Fruit fly (Drosophila melanogaster) whole organism, prepupa: ENCODE measurements around the gene Hs2st.

ENCODE experiments used
- CG10631 ChIP-seq: fragments of 200-800 bp; sonication (Bioruptor generic); optimal IDR thresholded peaks from 2 replicates; lab custom pipeline; 2016; ENCODE audit warnings: missing biosample characterization, missing genetic modification characterization
- CG10669 ChIP-seq: fragments of 200-800 bp; sonication (Bioruptor generic); optimal IDR thresholded peaks from 3 replicates; lab custom pipeline; 2018; ENCODE audit warnings: missing biosample characterization, mild to moderate bottlenecking, missing genetic modification characterization, moderate library complexity
- CG11294 ChIP-seq: fragments of 200-800 bp; sonication (Bioruptor generic); IDR thresholded peaks from 2 replicates; pipeline ENCODE4 v1.3.6; 2022; ENCODE audit warnings: missing biosample characterization, missing genetic modification characterization
- CG11762 ChIP-seq: fragments of 200-800 bp; sonication (Bioruptor generic); optimal IDR thresholded peaks from 3 replicates; lab custom pipeline; 2016; ENCODE audit warnings: missing biosample characterization, missing genetic modification characterization; ENCODE audit not compliant: insufficient read depth
- CG15336 ChIP-seq: fragments of 200-800 bp; sonication (Bioruptor generic); IDR thresholded peaks from 2 replicates; pipeline ENCODE4 v1.3.6; 2022; ENCODE audit warnings: missing biosample characterization, missing genetic modification characterization
- CG16779 ChIP-seq: fragments of 200-800 bp; sonication (Bioruptor generic); optimal IDR thresholded peaks from 3 replicates; lab custom pipeline; 2017; ENCODE audit warnings: missing biosample characterization, mild to moderate bottlenecking, missing genetic modification characterization
- CG31627 ChIP-seq: fragments of 200-800 bp; sonication (Bioruptor generic); optimal IDR thresholded peaks from 3 replicates; lab custom pipeline; 2016; ENCODE audit warnings: missing biosample characterization, missing genetic modification characterization
- CG32006 ChIP-seq: fragments of 200-800 bp; sonication (Bioruptor generic); optimal IDR thresholded peaks from 3 replicates; lab custom pipeline; 2017; ENCODE audit warnings: missing biosample characterization, mild to moderate bottlenecking, missing genetic modification characterization
- CG34406 ChIP-seq: fragments of 200-800 bp; sonication (Bioruptor generic); optimal IDR thresholded peaks from 3 replicates; lab custom pipeline; 2016; ENCODE audit warnings: missing biosample characterization, missing genetic modification characterization
- CG3919 ChIP-seq: fragments of 200-800 bp; sonication (Bioruptor generic); optimal IDR thresholded peaks from 3 replicates; lab custom pipeline; 2016; ENCODE audit warnings: missing biosample characterization, missing genetic modification characterization
- CG4318 ChIP-seq: fragments of 200-800 bp; sonication (Bioruptor generic); optimal IDR thresholded peaks from 3 replicates; lab custom pipeline; 2017; ENCODE audit warnings: missing biosample characterization, mild to moderate bottlenecking, missing genetic modification characterization
- CG6163 ChIP-seq: fragments of 200-800 bp; sonication (Bioruptor generic); IDR thresholded peaks from 3 replicates; pipeline ENCODE4 v1.3.6; 2022; ENCODE audit warnings: missing biosample characterization, missing genetic modification characterization
- CG6276 ChIP-seq: fragments of 200-800 bp; sonication (Bioruptor generic); optimal IDR thresholded peaks from 2 replicates; lab custom pipeline; 2017; ENCODE audit warnings: missing biosample characterization, mild to moderate bottlenecking, missing genetic modification characterization
- CG6808 ChIP-seq: fragments of 200-800 bp; sonication (Bioruptor generic); optimal IDR thresholded peaks from 3 replicates; lab custom pipeline; 2017; ENCODE audit warnings: missing biosample characterization, missing genetic modification characterization, mild to moderate bottlenecking, moderate library complexity, missing genetic modification reagents
- CG6854 ChIP-seq: fragments of 200-800 bp; sonication (Bioruptor generic); optimal IDR thresholded peaks from 2 replicates; lab custom pipeline; 2017; ENCODE audit warnings: missing biosample characterization, mild to moderate bottlenecking, missing genetic modification characterization
- CG7368 ChIP-seq: fragments of 200-800 bp; sonication (Bioruptor generic); optimal IDR thresholded peaks from 3 replicates; lab custom pipeline; 2016; ENCODE audit warnings: missing biosample characterization, missing genetic modification characterization
- CG8119 ChIP-seq: fragments of 200-800 bp; sonication (Bioruptor generic); IDR thresholded peaks from 3 replicates; pipeline ENCODE4 v1.3.6; 2022; ENCODE audit warnings: missing biosample characterization, missing genetic modification characterization
- CG9139 ChIP-seq: fragments of 200-800 bp; sonication (Bioruptor generic); optimal IDR thresholded peaks from 3 replicates; lab custom pipeline; 2017; ENCODE audit warnings: missing biosample characterization, mild to moderate bottlenecking, missing genetic modification characterization
- Eip75B ChIP-seq: fragments of 200-800 bp; sonication (Bioruptor generic); optimal IDR thresholded peaks from 3 replicates; lab custom pipeline; 2016; ENCODE audit warnings: missing biosample characterization, missing genetic modification characterization
- Eip78C ChIP-seq: fragments of 200-800 bp; sonication (Bioruptor generic); peaks from one replicate; lab custom pipeline; 2016; ENCODE audit warnings: missing biosample characterization, missing genetic modification characterization
- Ets21C ChIP-seq: fragments of 200-800 bp; sonication (Bioruptor generic); optimal IDR thresholded peaks from 3 replicates; lab custom pipeline; 2016; ENCODE audit warnings: missing biosample characterization, missing genetic modification characterization
- Ets96B ChIP-seq: fragments of 200-800 bp; optimal IDR thresholded peaks from 2 replicates; lab custom pipeline; 2019; ENCODE audit warnings: missing biosample characterization, mild to moderate bottlenecking, missing genetic modification characterization, moderate library complexity
- Gug ChIP-seq: fragments of 200-800 bp; sonication (Bioruptor generic); IDR thresholded peaks from 2 replicates; pipeline ENCODE4 v1.3.6; 2022; ENCODE audit warnings: missing biosample characterization, missing genetic modification characterization
- Hr38 ChIP-seq: sonication (Bioruptor generic); optimal IDR thresholded peaks from 2 replicates; lab custom pipeline; 2016; ENCODE audit warnings: missing biosample characterization, missing genetic modification characterization
- Hr39 ChIP-seq: fragments of 200-800 bp; sonication (Bioruptor generic); optimal IDR thresholded peaks from 2 replicates; lab custom pipeline; 2016; ENCODE audit warnings: missing biosample characterization, missing genetic modification characterization
- Hr4 ChIP-seq: fragments of 200-800 bp; sonication (Bioruptor generic); optimal IDR thresholded peaks from 3 replicates; lab custom pipeline; 2016; ENCODE audit warnings: missing biosample characterization, missing genetic modification characterization
- Lpt ChIP-seq: fragments of 200-800 bp; sonication (Bioruptor generic); optimal IDR thresholded peaks from 3 replicates; lab custom pipeline; 2016; ENCODE audit warnings: missing biosample characterization, missing genetic modification characterization
- OdsH ChIP-seq: fragments of 200-800 bp; sonication (Bioruptor generic); optimal IDR thresholded peaks from 3 replicates; lab custom pipeline; 2016; ENCODE audit warnings: missing biosample characterization, missing genetic modification characterization
- Sox102F ChIP-seq: fragments of 200-800 bp; sonication (Bioruptor generic); optimal IDR thresholded peaks from 2 replicates; lab custom pipeline; 2016; ENCODE audit warnings: missing biosample characterization, mild to moderate bottlenecking, missing genetic modification characterization
- Sox14 ChIP-seq: fragments of 200-800 bp; sonication (Bioruptor generic); optimal IDR thresholded peaks from 3 replicates; lab custom pipeline; 2016; ENCODE audit warnings: missing biosample characterization, missing genetic modification characterization
- Sox15 ChIP-seq: fragments of 200-800 bp; sonication (Bioruptor generic); optimal IDR thresholded peaks from 3 replicates; lab custom pipeline; 2016; ENCODE audit warnings: missing biosample characterization, missing genetic modification characterization
- achi ChIP-seq: fragments of 200-800 bp; sonication (Bioruptor generic); optimal IDR thresholded peaks from 3 replicates; lab custom pipeline; 2016; ENCODE audit warnings: missing biosample characterization, missing genetic modification characterization
- acj6 ChIP-seq: fragments of 200-800 bp; sonication (Bioruptor generic); optimal IDR thresholded peaks from 3 replicates; lab custom pipeline; 2016; ENCODE audit warnings: missing biosample characterization, missing genetic modification characterization
- cyc ChIP-seq: fragments of 200-800 bp; sonication (Bioruptor generic); optimal IDR thresholded peaks from 3 replicates; lab custom pipeline; 2016; ENCODE audit warnings: missing biosample characterization, missing genetic modification characterization
- dac ChIP-seq: fragments of 200-800 bp; sonication (Bioruptor generic); optimal IDR thresholded peaks from 2 replicates; lab custom pipeline; 2017; ENCODE audit warnings: missing biosample characterization, mild to moderate bottlenecking, missing genetic modification characterization
- eg ChIP-seq: fragments of 200-800 bp; sonication (Bioruptor generic); IDR thresholded peaks from 3 replicates; pipeline ENCODE4 v1.3.6; 2022; ENCODE audit warnings: missing biosample characterization, missing genetic modification characterization
- esn ChIP-seq: fragments of 200-800 bp; sonication (Bioruptor generic); optimal IDR thresholded peaks from 2 replicates; lab custom pipeline; 2016; ENCODE audit warnings: missing biosample characterization, mild to moderate bottlenecking, missing genetic modification characterization, moderate library complexity
- fd59A ChIP-seq: fragments of 200-800 bp; sonication (Bioruptor generic); optimal IDR thresholded peaks from 2 replicates; lab custom pipeline; 2017; ENCODE audit warnings: missing biosample characterization, mild to moderate bottlenecking, missing genetic modification characterization, missing genetic modification reagents
- fkh ChIP-seq: fragments of 200-800 bp; sonication (Bioruptor generic); optimal IDR thresholded peaks from 3 replicates; lab custom pipeline; 2017; ENCODE audit warnings: missing biosample characterization, mild to moderate bottlenecking, missing genetic modification characterization, moderate library complexity
- lz ChIP-seq: fragments of 200-800 bp; sonication (Bioruptor generic); optimal IDR thresholded peaks from 3 replicates; lab custom pipeline; 2016; ENCODE audit warnings: missing biosample characterization, missing genetic modification characterization
- pdm3 ChIP-seq: fragments of 200-800 bp; sonication (Bioruptor generic); optimal IDR thresholded peaks from 3 replicates; lab custom pipeline; 2016; ENCODE audit warnings: missing biosample characterization, missing genetic modification characterization
- spab ChIP-seq: fragments of 200-800 bp; sonication (Bioruptor generic); optimal IDR thresholded peaks from 2 replicates; lab custom pipeline; 2017; ENCODE audit warnings: missing biosample characterization, mild to moderate bottlenecking, missing genetic modification characterization, missing genetic modification reagents
- ss ChIP-seq, 2 experiments: fragments of 200-800 bp; sonication (Bioruptor generic); optimal IDR thresholded peaks; 2 replicates in 1 of 2; 3 replicates in 1 of 2; lab custom pipeline; 2017 to 2018; ENCODE audit warnings: mild to moderate bottlenecking in 2 of 2, missing biosample characterization in 2 of 2, missing genetic modification characterization in 2 of 2, moderate library complexity in 1 of 2
- topi ChIP-seq: fragments of 200-800 bp; sonication (Bioruptor generic); optimal IDR thresholded peaks from 3 replicates; lab custom pipeline; 2016; ENCODE audit warnings: missing biosample characterization, missing genetic modification characterization

Hs2st gene

DNA sequence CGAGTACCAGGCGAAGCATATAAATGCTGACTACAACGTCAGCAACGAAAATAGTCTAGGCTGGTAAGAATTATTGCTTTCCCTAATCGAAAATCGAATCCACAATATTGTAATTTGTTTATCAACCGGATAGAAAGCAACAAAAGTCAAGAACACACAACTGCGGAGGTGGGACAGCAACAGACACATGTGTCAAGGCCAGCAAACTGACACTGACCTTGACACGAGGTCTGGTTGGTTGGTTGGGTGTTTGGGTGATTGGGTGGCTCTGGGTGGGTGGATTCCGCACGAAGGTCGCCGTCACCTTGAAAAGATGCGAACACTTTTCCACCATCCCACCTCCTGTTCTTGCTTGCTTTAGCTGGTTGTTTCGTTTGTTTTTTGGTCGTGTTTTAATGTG is 41.9 kb downstream of the Hs2st start:
- TF ChIP-seq ss (GFP tag; optimal IDR thresholded peaks at IDR 0.05; lab: Kevin White, UChicago), result no peak
- no peak for TF ChIP-seq CG34406

DNA sequence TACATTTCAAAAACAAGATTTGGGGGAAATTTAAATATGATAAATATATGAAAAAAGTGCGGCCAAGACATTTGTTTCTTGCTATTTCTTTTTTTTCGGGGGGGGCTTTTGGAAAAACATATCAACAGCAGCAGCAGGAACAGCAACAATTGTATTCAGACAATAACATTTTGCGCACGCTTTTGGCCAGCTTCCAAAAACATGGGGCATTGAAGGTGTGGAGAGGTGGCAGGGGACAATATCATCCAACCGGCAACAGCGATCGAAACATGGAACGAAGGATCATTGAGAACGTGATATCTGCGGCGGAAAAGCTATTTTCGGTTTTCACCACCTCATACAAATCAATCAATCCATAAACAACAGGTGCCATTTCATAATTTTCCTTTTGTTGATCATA is 42.6 kb downstream of the Hs2st start:
- TF ChIP-seq dac (GFP tag; lab: Kevin White, UChicago) (no peak), achi (no peak), Eip78C (GFP tag; lab: Kevin White, UChicago) (no peak), pdm3 (GFP tag; lab: Kevin White, UChicago) (no peak), Hr39 (GFP tag; lab: Kevin White, UChicago) (no peak), ss (GFP tag; optimal IDR thresholded peaks at IDR 0.05; lab: Kevin White, UChicago) (no peak), lz (GFP tag; lab: Kevin White, UChicago) (no peak), CG31627 (no peak), spab (no peak), CG11294 (no peak), OdsH (GFP tag; lab: Kevin White, UChicago) (no peak), Hr4 (GFP tag; lab: Kevin White, UChicago) (no peak), CG15336 (GFP tag; lab: Robert Waterston, UW) (no peak)

DNA sequence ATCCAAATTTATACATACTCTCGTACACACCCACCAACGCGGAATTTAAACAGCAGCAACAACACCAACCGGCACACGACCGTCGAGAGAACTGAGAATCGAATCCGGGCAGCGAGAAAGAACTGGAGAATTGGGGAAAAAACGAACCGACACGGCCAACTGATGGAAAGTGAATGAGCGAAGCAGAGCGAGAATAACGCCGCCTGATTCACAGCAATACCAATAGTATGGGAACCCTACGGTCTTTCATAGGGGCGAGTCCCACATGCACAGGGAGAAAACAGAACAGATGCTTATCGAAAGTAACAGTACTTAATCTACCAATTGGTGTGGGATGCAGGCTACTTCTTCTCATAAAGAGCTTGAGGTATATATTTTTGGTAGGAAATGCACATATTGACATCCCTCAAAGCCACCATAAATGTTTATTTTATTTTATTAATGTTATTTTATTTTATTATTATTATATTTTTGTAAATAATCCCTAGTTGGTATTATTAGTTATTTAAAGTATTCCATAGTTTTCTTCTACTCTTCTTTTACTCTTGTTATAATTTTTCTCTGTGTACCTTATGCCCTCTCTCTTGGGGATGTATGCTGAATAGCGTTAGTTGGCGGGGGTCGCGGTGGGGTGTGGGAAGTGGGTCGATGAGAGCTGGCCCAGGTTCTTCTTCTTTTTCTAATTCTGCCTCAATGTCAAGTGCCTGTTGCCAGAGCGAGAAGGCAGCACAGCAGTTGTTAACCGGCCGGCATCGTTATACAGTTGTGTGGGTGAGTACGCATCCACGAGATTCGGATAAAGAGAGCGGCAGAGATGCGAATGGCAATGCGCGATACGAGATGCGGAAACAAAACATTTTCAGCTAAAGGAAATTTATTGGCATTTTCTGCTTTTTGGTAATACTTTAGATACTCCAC is 46.0 kb downstream of the Hs2st start, which contains the start of gene CG17544:
Gene CG17544, minus strand, starts transcription at position 177 of the 918 bp plus-strand sequence.
- TF ChIP-seq eg (GFP tag; lab: Robert Waterston, UW) (peak; percentile 59), CG10631 (GFP tag; lab: Kevin White, UChicago) (peak; percentile 90), Eip75B (GFP tag; lab: Kevin White, UChicago) (peak; percentile 47), CG7368 (GFP tag; lab: Kevin White, UChicago) (peak; percentile 24), CG34406 (peak; percentile 81), CG4318 (peak; percentile 66), Hr39 (GFP tag; lab: Kevin White, UChicago) (peak; percentile 52), Hr38 (GFP tag; lab: Kevin White, UChicago) (no peak), Gug (GFP tag; lab: Robert Waterston, UW) (peak; percentile 34; the same call in 1 of the 2 replicates), dac (GFP tag; lab: Kevin White, UChicago) (peak; percentile 2), CG8119 (peak; percentile 64; the same call in 2 of the 3 replicates), Eip78C (GFP tag; lab: Kevin White, UChicago) (peak; percentile 82), CG11762 (peak; percentile 64), CG32006 (GFP tag; lab: Kevin White, UChicago) (peak; percentile 90), CG6808 (peak; percentile 79), Ets96B (tag; lab: Kevin White, UChicago) (peak; percentile 81), Sox15 (peak; percentile 66), Hr4 (GFP tag; lab: Kevin White, UChicago) (peak; percentile 42), Sox14 (peak; percentile 40), CG6854 (GFP tag; lab: Kevin White, UChicago) (peak; percentile 56), CG6163 (peak; percentile 63), achi (peak; percentile 84), fkh (GFP tag; lab: Kevin White, UChicago) (peak; percentile 69), topi (GFP tag; lab: Kevin White, UChicago) (peak; percentile 22), fd59A (GFP tag; lab: Kevin White, UChicago) (peak; percentile 28), spab (peak; percentile 77), Lpt (GFP tag; lab: Kevin White, UChicago) (peak; percentile 49), CG31627 (peak; percentile 56), CG16779 (tag; lab: Kevin White, UChicago) (peak; percentile 79), cyc (GFP tag; lab: Kevin White, UChicago) (peak; percentile 25), OdsH (GFP tag; lab: Kevin White, UChicago) (peak; percentile 82), CG9139 (GFP tag; lab: Kevin White, UChicago) (peak; percentile 42), Sox102F (GFP tag; lab: Kevin White, UChicago) (peak; percentile 38), CG11294 (peak; percentile 49; the same call in 1 of the 2 replicates), CG3919 (peak; percentile 50), lz (GFP tag; lab: Kevin White, UChicago) (peak; percentile 59), Ets21C (GFP tag; lab: Kevin White, UChicago) (peak; percentile 61), esn (GFP tag; lab: Kevin White, UChicago) (peak; percentile 77), acj6 (GFP tag; lab: Kevin White, UChicago) (peak; percentile 82), CG6276 (GFP tag; lab: Kevin White, UChicago) (peak; percentile 73), CG10669 (peak; percentile 71)
